Worm (Caenorhabditis elegans) whole organism, L2 larva: ENCODE measurements around the gene ZC374.2.

Experiments used
- ZK546.5 ChIP-seq: sonication (generic microtip); optimal IDR thresholded peaks from 2 replicates; lab custom pipeline; 2017; ENCODE audit warnings: missing biosample characterization, missing genetic modification characterization
- ceh-16 ChIP-seq: fragments of 150-350 bp; optimal IDR thresholded peaks from 2 replicates; lab custom pipeline; 2014; ENCODE audit warnings: missing biosample characterization, missing genetic modification characterization
- ceh-82 ChIP-seq: fragments of 150-350 bp; optimal IDR thresholded peaks from 2 replicates; lab custom pipeline; 2014; ENCODE audit warnings: missing biosample characterization, missing genetic modification characterization
- egl-27 ChIP-seq: sonication (generic microtip); optimal IDR thresholded peaks from 3 replicates; lab custom pipeline; 2017; ENCODE audit warnings: missing biosample characterization, missing genetic modification reagents, missing genetic modification characterization
- lin-13 ChIP-seq: fragments of 150-350 bp; optimal IDR thresholded peaks from 2 replicates; lab custom pipeline; 2014; ENCODE audit warnings: missing biosample characterization, missing genetic modification reagents, missing genetic modification characterization
- nhr-77 ChIP-seq: fragments of 150-350 bp; optimal IDR thresholded peaks from 2 replicates; lab custom pipeline; 2014; ENCODE audit warnings: missing biosample characterization, missing genetic modification characterization

DNA sequence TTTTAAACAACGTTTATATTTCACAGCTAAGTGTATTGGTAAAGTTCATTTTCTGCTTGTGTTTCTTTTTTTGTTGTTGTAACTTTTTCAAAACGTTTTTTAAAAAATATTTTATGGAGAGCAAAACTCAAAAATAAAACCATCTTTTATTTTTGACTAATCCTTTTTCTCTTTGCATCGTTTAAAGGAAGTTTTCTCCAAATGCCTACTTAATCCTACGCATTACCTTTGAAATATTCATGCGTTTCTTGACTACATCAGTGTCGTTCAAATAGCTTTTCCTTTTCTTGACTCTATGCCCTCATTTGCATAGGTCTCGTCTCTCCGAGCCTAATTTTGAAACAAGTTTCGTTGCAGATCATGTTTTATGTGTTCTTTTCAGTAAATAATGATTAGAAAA lies 33.9 kb upstream of the ZC374.2 start:
- TF ChIP-seq ceh-16 (no peak), ceh-82 (tag; lab: Kevin White, UChicago) (no peak), nhr-77 (tag; lab: Kevin White, UChicago) (no peak), egl-27 (tag; lab: Kevin White, UChicago) (no peak), ZK546.5 (no peak), lin-13 (GFP tag; lab: Kevin White, UChicago) (no peak)
